Fruit fly (Drosophila melanogaster) whole organism, pupa: ENCODE data around the gene Zn72D.
A peak's percentile ranks its signal among the peaks of the same experiment; 100 is the strongest.

Source experiments
- CG10348 ChIP-seq: fragments of 200-800 bp; sonication (Bioruptor generic); IDR thresholded peaks from 2 replicates; pipeline ENCODE4 v1.3.6; 2022; ENCODE audit warnings: missing biosample characterization, missing genetic modification characterization
- CG12605 ChIP-seq: fragments of 200-800 bp; sonication (Bioruptor generic); IDR thresholded peaks from 2 replicates; pipeline ENCODE4 v1.3.6; 2022; ENCODE audit warnings: missing biosample characterization, missing genetic modification characterization
- CG13204 ChIP-seq: fragments of 200-800 bp; sonication (Bioruptor generic); optimal IDR thresholded peaks from 2 replicates; lab custom pipeline; 2018; ENCODE audit warnings: missing biosample characterization, mild to moderate bottlenecking, missing genetic modification characterization, moderate library complexity
- CG14655 ChIP-seq: fragments of 200-800 bp; sonication (Bioruptor generic); optimal IDR thresholded peaks from 3 replicates; lab custom pipeline; 2017; ENCODE audit warnings: mild to moderate bottlenecking, missing biosample characterization, missing genetic modification reagents, missing genetic modification characterization
- CG15710 ChIP-seq: fragments of 200-800 bp; sonication (Bioruptor generic); optimal IDR thresholded peaks from 2 replicates; lab custom pipeline; 2018; ENCODE audit warnings: missing biosample characterization, mild to moderate bottlenecking, missing genetic modification characterization, moderate library complexity
- CG17806 ChIP-seq: fragments of 200-800 bp; sonication (Bioruptor generic); optimal IDR thresholded peaks from 2 replicates; lab custom pipeline; 2018; ENCODE audit warnings: missing biosample characterization, mild to moderate bottlenecking, missing genetic modification characterization, moderate library complexity
- CG32121 ChIP-seq: fragments of 200-800 bp; sonication (Bioruptor generic); IDR thresholded peaks from 2 replicates; pipeline ENCODE4 v1.3.6; 2022; ENCODE audit warnings: missing biosample characterization, missing genetic modification characterization
- CG34367 ChIP-seq: fragments of 200-800 bp; sonication (Bioruptor generic); optimal IDR thresholded peaks from 2 replicates; lab custom pipeline; 2018; ENCODE audit warnings: missing biosample characterization, mild to moderate bottlenecking, missing genetic modification characterization
- CG4496 ChIP-seq: fragments of 200-800 bp; sonication (Bioruptor generic); IDR thresholded peaks from 3 replicates; pipeline ENCODE4 v1.3.6; 2022; ENCODE audit warnings: missing biosample characterization, missing genetic modification characterization
- CG8159 ChIP-seq: fragments of 200-800 bp; sonication (Bioruptor generic); optimal IDR thresholded peaks from 3 replicates; lab custom pipeline; 2018; ENCODE audit warnings: missing biosample characterization, mild to moderate bottlenecking, missing genetic modification characterization, moderate library complexity
- CG8301 ChIP-seq: fragments of 200-800 bp; sonication (Bioruptor generic); optimal IDR thresholded peaks from 2 replicates; lab custom pipeline; 2018; ENCODE audit warnings: missing biosample characterization, mild to moderate bottlenecking, missing genetic modification characterization
- CG9948 ChIP-seq: fragments of 200-800 bp; sonication (Bioruptor generic); optimal IDR thresholded peaks from 2 replicates; lab custom pipeline; 2018; ENCODE audit warnings: missing biosample characterization, mild to moderate bottlenecking, missing genetic modification characterization, moderate library complexity
- D1 ChIP-seq: fragments of 200-800 bp; sonication (Bioruptor generic); optimal IDR thresholded peaks from 2 replicates; lab custom pipeline; 2018; ENCODE audit warnings: missing biosample characterization, mild to moderate bottlenecking, missing genetic modification characterization, moderate library complexity
- EcR ChIP-seq: fragments of 200-800 bp; sonication (Bioruptor generic); optimal IDR thresholded peaks from 3 replicates; lab custom pipeline; 2019; ENCODE audit warnings: missing biosample characterization, missing genetic modification characterization, mild to moderate bottlenecking, moderate library complexity, missing genetic modification reagents
- Ets98B ChIP-seq: fragments of 200-800 bp; sonication (Bioruptor generic); IDR thresholded peaks from 2 replicates; pipeline ENCODE4 v1.3.6; 2022; ENCODE audit warnings: missing biosample characterization, missing genetic modification characterization
- Pif1A ChIP-seq: fragments of 200-800 bp; sonication (Bioruptor generic); optimal IDR thresholded peaks from 3 replicates; lab custom pipeline; 2016; ENCODE audit warnings: missing biosample characterization, missing genetic modification characterization
- Pif1B ChIP-seq: fragments of 200-800 bp; sonication (Bioruptor generic); optimal IDR thresholded peaks from 3 replicates; lab custom pipeline; 2016; ENCODE audit warnings: missing biosample characterization, missing genetic modification characterization
- Snoo ChIP-seq: fragments of 200-800 bp; sonication (Bioruptor generic); optimal IDR thresholded peaks from 3 replicates; lab custom pipeline; 2017; ENCODE audit warnings: missing biosample characterization, mild to moderate bottlenecking, missing genetic modification characterization, inconsistent platforms
- fd96Ca ChIP-seq: fragments of 200-800 bp; sonication (Bioruptor generic); IDR thresholded peaks from 3 replicates; pipeline ENCODE4 v1.3.6; 2022; ENCODE audit warnings: missing biosample characterization, missing genetic modification characterization
- gl ChIP-seq: fragments of 200-800 bp; sonication (Bioruptor generic); optimal IDR thresholded peaks from 2 replicates; lab custom pipeline; 2018; ENCODE audit warnings: missing biosample characterization, mild to moderate bottlenecking, missing genetic modification characterization
- rn ChIP-seq: fragments of 200-800 bp; sonication (Bioruptor generic); IDR thresholded peaks from 2 replicates; pipeline ENCODE4 v1.3.6; 2022; ENCODE audit warnings: missing biosample characterization, missing genetic modification characterization

Gene Zn72D

DNA sequence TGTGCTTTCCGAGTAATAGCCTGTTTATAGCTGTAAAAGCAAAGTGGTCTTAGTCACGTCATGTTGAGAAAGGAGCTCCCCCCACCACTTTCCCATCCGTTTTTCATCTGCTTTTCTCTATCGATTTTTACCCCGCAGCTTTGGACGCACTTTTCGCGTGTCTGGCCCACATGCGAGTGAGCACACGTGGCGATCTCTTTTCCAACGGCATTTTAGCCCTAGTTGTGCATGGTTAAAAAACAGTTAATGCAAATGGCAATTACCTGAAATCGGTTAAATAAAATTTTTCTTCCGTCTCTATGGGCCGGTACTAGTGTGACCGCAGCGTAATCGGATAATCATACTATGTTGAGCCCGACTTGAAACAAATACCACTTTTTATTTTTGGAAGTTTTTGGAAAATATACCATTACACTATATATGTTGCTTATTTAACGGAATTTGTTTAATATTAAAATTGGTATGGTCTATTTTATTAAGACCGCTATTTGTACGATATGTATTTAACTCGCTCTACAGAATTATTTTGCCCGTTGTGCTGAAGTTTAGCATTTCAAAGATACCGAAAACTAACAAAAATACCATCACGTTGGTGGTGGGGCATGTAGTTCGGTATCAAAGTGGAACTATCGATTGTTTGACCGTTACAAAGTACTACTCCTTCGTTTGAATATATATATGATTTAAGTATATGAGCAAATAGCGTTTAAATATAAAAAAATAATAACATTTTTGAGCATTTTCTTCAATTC lies at the start of gene Zn72D:
TSS of gene Zn72D (minus strand) at position 558 of the 752 bp plus-strand sequence.
- TF ChIP-seq Pif1B (GFP tag; lab: Kevin White, UChicago): no peak
- TF ChIP-seq Snoo (tag; lab: Kevin White, UChicago): peak; percentile 5

DNA sequence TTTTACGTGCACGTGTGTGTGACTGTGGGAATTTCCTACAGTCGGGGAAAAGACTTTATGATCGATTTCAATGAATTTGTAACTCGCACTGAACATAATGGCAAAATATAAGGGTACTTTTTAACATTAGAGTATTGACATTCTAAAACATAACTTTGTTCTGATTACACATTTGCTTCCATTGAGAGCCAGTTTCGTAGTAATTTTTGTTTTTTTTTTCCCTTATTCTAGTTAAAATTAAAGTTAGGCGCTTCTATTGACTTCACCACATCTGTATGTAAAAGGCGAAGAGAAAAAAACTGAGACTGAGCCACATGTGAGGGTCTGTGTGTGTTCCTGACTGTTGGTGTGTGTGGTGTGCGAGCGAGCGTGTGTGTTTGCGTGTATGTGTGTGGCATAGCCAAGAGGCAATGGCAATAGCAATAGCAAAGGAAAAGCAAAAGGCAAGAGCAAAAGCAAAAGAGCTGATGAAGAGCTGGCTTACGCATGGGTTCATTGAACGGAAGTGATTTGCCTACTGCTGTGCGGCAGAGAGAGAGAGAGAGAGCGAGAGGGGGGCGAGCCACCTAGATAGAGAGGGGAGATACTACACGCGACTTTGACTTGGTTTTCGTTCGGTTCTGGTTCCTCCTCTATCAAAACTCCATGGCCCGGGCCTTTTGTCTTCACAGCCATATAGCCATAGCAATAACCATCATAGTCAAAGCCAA lies 49.6 kb upstream of the Zn72D start:
- TF ChIP-seq EcR (GFP tag; lab: Kevin White, UChicago) (peak; percentile 95), CG4496 (GFP tag; lab: Robert Waterston, UW) (peak; percentile 65), CG8159 (tag; lab: Kevin White, UChicago) (peak; percentile 72), fd96Ca (GFP tag; lab: Robert Waterston, UW) (peak; percentile 52), CG34367 (tag; lab: Kevin White, UChicago) (peak; percentile 63), CG13204 (no peak), Pif1B (GFP tag; lab: Kevin White, UChicago) (peak; percentile 61), gl (tag; lab: Kevin White, UChicago) (no peak), Snoo (tag; lab: Kevin White, UChicago) (peak; percentile 18), CG8301 (peak; percentile 88), rn (GFP tag; lab: Robert Waterston, UW) (no peak), CG10348 (0 out of 2 replicates have a peak, but pooled peaks have one; percentile 10), CG17806 (tag; lab: Kevin White, UChicago) (peak; percentile 64), D1 (tag; lab: Kevin White, UChicago) (no peak), Ets98B (GFP tag; lab: Robert Waterston, UW) (peak; percentile 74), CG9948 (tag; lab: Kevin White, UChicago) (peak; percentile 66), CG32121 (peak; percentile 39; the same call in 1 of the 2 replicates), CG14655 (GFP tag; lab: Kevin White, UChicago) (peak; percentile 90), CG15710 (tag; lab: Kevin White, UChicago) (peak; percentile 75), Pif1A (peak; percentile 82), CG12605 (GFP tag; lab: Robert Waterston, UW) (peak; percentile 48; the same call in 1 of the 2 replicates)

DNA sequence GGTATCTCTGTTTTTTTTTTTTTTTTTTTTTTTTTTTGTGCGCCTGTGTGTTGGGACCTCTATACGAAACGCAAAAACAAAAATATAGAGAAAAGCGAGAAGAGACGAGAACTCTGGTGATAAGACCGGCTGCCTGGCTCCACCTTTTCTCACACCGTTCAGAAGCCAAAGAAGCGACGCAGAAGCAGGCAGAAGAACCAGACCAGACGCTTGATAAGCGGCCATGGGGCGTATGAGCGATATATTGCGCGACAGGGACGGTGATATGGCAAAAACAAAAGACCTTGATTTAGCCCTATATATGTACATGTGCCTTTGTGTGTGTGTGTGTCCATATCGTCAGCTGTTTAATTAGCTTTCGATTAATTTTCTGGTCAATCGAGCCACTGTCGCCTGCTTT lies 48.7 kb upstream of the Zn72D start:
- TF ChIP-seq EcR (GFP tag; lab: Kevin White, UChicago): peak; percentile 40
- TF ChIP-seq CG8301: no peak

DNA sequence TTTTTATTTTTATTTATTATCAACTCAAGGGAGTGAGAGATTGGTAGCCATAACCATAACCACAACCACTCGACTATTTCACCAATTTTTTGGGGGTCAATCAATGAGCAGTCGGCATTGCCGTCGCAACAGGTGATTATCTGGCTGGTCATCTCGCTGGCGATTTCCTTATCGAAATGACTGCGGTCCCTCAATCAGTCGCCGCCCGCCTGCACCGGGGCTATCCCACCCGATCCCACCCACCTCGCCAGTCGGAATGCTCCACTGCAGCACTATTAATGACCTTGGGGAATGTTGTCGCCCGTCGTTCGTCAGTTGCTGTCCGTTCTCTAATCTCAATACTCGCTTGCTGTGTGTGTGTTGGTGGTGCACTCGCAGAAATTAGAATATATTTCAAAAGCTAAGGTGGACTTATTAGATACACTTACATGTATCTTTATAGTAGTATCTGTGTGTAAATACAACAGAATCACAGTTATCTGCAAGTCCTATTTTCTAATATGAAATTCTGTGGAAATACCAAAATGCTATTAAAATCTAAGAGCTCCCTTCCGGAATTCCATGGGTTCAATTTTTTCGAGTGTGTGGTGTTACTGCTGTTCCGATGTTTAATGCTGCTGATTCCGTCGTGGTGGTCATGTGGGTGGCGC lies 48.1 kb upstream of the Zn72D start:
- no peak for TF ChIP-seq Ets98B (GFP tag; lab: Robert Waterston, UW)
- peak; percentile 4 for TF ChIP-seq Pif1A
- TF ChIP-seq CG13204: no peak
- no peak for TF ChIP-seq CG12605 (GFP tag; lab: Robert Waterston, UW)
- TF ChIP-seq CG8301: peak; percentile 60
- 0 out of 2 replicates have a peak, but pooled peaks have one; percentile 38 for TF ChIP-seq CG32121
- no peak for TF ChIP-seq D1 (tag; lab: Kevin White, UChicago)
- no peak for TF ChIP-seq Snoo (tag; lab: Kevin White, UChicago)
- no peak for TF ChIP-seq CG10348
- TF ChIP-seq CG14655 (GFP tag; lab: Kevin White, UChicago): peak; percentile 63
- TF ChIP-seq EcR (GFP tag; lab: Kevin White, UChicago): no peak
- peak; percentile 40 for TF ChIP-seq CG15710 (tag; lab: Kevin White, UChicago)
- TF ChIP-seq rn (GFP tag; lab: Robert Waterston, UW): no peak
- TF ChIP-seq CG9948 (tag; lab: Kevin White, UChicago): peak; percentile 31
- TF ChIP-seq fd96Ca (GFP tag; lab: Robert Waterston, UW): 0 out of 3 replicates have a peak, but pooled peaks have one; percentile 20
- TF ChIP-seq CG34367 (tag; lab: Kevin White, UChicago): no peak
- peak; percentile 7 for TF ChIP-seq CG8159 (tag; lab: Kevin White, UChicago)
- peak; percentile 36 for TF ChIP-seq CG17806 (tag; lab: Kevin White, UChicago)
- no peak for TF ChIP-seq Pif1B (GFP tag; lab: Kevin White, UChicago)
- no peak; the same call in 2 of the 3 replicates for TF ChIP-seq CG4496 (GFP tag; lab: Robert Waterston, UW)
- TF ChIP-seq gl (tag; lab: Kevin White, UChicago): no peak

DNA sequence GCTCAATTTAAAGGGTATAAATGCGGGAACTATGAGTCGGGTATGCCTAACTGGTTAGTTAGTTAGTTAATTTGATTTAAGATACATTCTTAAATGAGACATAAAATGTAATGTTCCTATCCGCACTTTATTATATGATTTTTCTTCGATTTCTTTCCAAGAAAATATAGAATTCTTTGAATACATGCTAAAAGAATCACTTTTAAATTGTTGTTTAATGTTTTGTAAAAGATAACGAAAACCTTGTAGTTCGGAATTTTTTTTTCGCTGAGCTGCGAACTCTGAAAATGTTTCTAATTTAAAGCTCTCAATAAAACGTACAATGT lies 47.6 kb upstream of the Zn72D start:
- TF ChIP-seq D1 (tag; lab: Kevin White, UChicago) (no peak), CG32121 (no peak), Snoo (tag; lab: Kevin White, UChicago) (no peak), CG34367 (tag; lab: Kevin White, UChicago) (no peak), CG8301 (no peak), CG10348 (no peak), Pif1A (no peak), CG17806 (tag; lab: Kevin White, UChicago) (no peak), gl (tag; lab: Kevin White, UChicago) (no peak), CG13204 (no peak), Pif1B (GFP tag; lab: Kevin White, UChicago) (no peak), fd96Ca (GFP tag; lab: Robert Waterston, UW) (no peak), rn (GFP tag; lab: Robert Waterston, UW) (no peak), CG9948 (tag; lab: Kevin White, UChicago) (no peak), CG14655 (GFP tag; lab: Kevin White, UChicago) (no peak), CG4496 (GFP tag; lab: Robert Waterston, UW) (no peak), CG15710 (tag; lab: Kevin White, UChicago) (no peak)
